Worm (Caenorhabditis elegans): ENCODE results near the gene hsp-75.

The hsp-75 gene

ce11 chrIII:7207903-7208497 is 18.5 kb downstream of the hsp-75 start, which contains the start of gene rpl-6 (continued):
- TF ChIP-seq ztf-3 (GFP tag; optimal IDR thresholded peaks at IDR 0.05) (no peak), ZK185.1 (tag; optimal IDR thresholded peaks at IDR 0.05; ENCODE audit: poor library complexity, severe bottlenecking) (peak; percentile 65), ztf-26 (tag; optimal IDR thresholded peaks at IDR 0.05) (no peak), zim-3 (tag; optimal IDR thresholded peaks at IDR 0.05) (no peak), Y67H2A.10 (GFP tag; conservative IDR thresholded peaks at IDR 0.05) (peak; percentile 59), zfh-2 (GFP tag; conservative IDR thresholded peaks at IDR 0.05) (no peak), lin-26 (GFP tag; IDR thresholded peaks at IDR 0.05) (no peak), K11D2.4 (GFP tag; IDR thresholded peaks at IDR 0.05) (peak; percentile 65; the same call in 1 of the 2 replicates), hlh-12 (tag; optimal IDR thresholded peaks at IDR 0.05) (no peak), madf-6 (GFP tag; IDR thresholded peaks at IDR 0.05) (peak; percentile 83), lag-1 (GFP tag; IDR thresholded peaks at IDR 0.05) (no peak), ztf-25 (GFP tag; IDR thresholded peaks at IDR 0.05) (no peak), rec-8 (tag; optimal IDR thresholded peaks at IDR 0.05) (no peak), snpc-1.1 (tag; optimal IDR thresholded peaks at IDR 0.05; ENCODE audit: insufficient read depth) (peak; percentile 37), hmg-1.2 (GFP tag; IDR thresholded peaks at IDR 0.05) (peak; percentile 86), F52B5.7 (tag; optimal IDR thresholded peaks at IDR 0.05) (no peak), egl-44 (GFP tag; IDR thresholded peaks at IDR 0.05) (no peak), mcd-1 (GFP tag; IDR thresholded peaks at IDR 0.05) (peak; percentile 81), dpl-1 (GFP tag; optimal IDR thresholded peaks at IDR 0.05) (peak; percentile 35), Y79H2A.3 (GFP tag; conservative IDR thresholded peaks at IDR 0.05) (no peak), fkh-3 (tag; optimal IDR thresholded peaks at IDR 0.05) (no peak), sea-2 (GFP tag; IDR thresholded peaks at IDR 0.05) (no peak), T26A5.8 (tag; optimal IDR thresholded peaks at IDR 0.05) (no peak), K12H6.12 (tag; optimal IDR thresholded peaks at IDR 0.05) (peak; percentile 8), D2030.7 (GFP tag; IDR thresholded peaks at IDR 0.05) (0 out of 2 replicates have a peak, but pooled peaks have one; percentile 44), lin-54 (GFP tag; optimal IDR thresholded peaks at IDR 0.05) (peak; percentile 80), T07F8.4 (tag; optimal IDR thresholded peaks at IDR 0.05) (no peak), bed-2 (GFP tag; IDR thresholded peaks at IDR 0.05) (no peak), nhr-27 (tag; optimal IDR thresholded peaks at IDR 0.05) (no peak), B0035.1 (tag; optimal IDR thresholded peaks at IDR 0.05) (no peak), pbrm-1 (GFP tag; IDR thresholded peaks at IDR 0.05) (peak; percentile 72), rpc-1 (optimal IDR thresholded peaks at IDR 0.05) (no peak), rpc-1 (tag; optimal IDR thresholded peaks at IDR 0.05) (no peak), hlh-26 (GFP tag; conservative IDR thresholded peaks at IDR 0.05) (no peak), B0336.3 (GFP tag; IDR thresholded peaks at IDR 0.05) (no peak), ztf-6 (GFP tag; IDR thresholded peaks at IDR 0.05) (no peak), gei-17 (GFP tag; optimal IDR thresholded peaks at IDR 0.05) (no peak), F57C9.4 (tag; optimal IDR thresholded peaks at IDR 0.05) (no peak), ceh-91 (GFP tag; IDR thresholded peaks at IDR 0.05) (peak; percentile 82), cebp-1 (GFP tag; IDR thresholded peaks at IDR 0.05) (no peak), cebp-1 (tag; optimal IDR thresholded peaks at IDR 0.05) (peak; percentile 72), repo-1 (tag; optimal IDR thresholded peaks at IDR 0.05) (no peak), atf-7 (tag; optimal IDR thresholded peaks at IDR 0.05) (no peak), F55B11.4 (tag; optimal IDR thresholded peaks at IDR 0.05; ENCODE audit: borderline replicate concordance, insufficient read depth) (no peak), attf-3 (GFP tag; conservative IDR thresholded peaks at IDR 0.05) (peak; percentile 74), nhr-179 (tag; optimal IDR thresholded peaks at IDR 0.05) (no peak), ccch-3 (GFP tag; optimal IDR thresholded peaks at IDR 0.05) (no peak), tlf-1 (GFP tag; optimal IDR thresholded peaks at IDR 0.05) (peak; percentile 88), ceh-79 (tag; optimal IDR thresholded peaks at IDR 0.05) (no peak)
